Worm (Caenorhabditis elegans) whole organism, late embryonic: ENCODE data around the gene C09E7.8.

Source experiments
- C38D4.7 ChIP-seq: fragments of 200-800 bp; sonication (Bioruptor generic); optimal IDR thresholded peaks from 2 replicates; lab custom pipeline; 2018; ENCODE audit warnings: mild to moderate bottlenecking, missing genetic modification characterization, moderate library complexity, missing compliant biosample characterization
- F13H6.1 ChIP-seq: sonication (generic microtip); optimal IDR thresholded peaks from 2 replicates; lab custom pipeline; 2016; ENCODE audit warnings: missing genetic modification characterization, missing compliant biosample characterization
- ama-1 ChIP-seq: fragments of 150-350 bp; optimal IDR thresholded peaks from 2 replicates; lab custom pipeline; 2014
- ceh-14 ChIP-seq: sonication (generic microtip); optimal IDR thresholded peaks from 2 replicates; lab custom pipeline; 2016; ENCODE audit warnings: missing genotype, missing genetic modification characterization, missing compliant biosample characterization
- ceh-18 ChIP-seq: sonication (generic microtip); optimal IDR thresholded peaks from 2 replicates; lab custom pipeline; 2016; ENCODE audit warnings: missing genetic modification characterization, missing compliant biosample characterization
- ceh-19 ChIP-seq: fragments of 200-800 bp; sonication (Bioruptor generic); optimal IDR thresholded peaks from 2 replicates; lab custom pipeline; 2018; ENCODE audit warnings: mild to moderate bottlenecking, missing genetic modification characterization, missing compliant biosample characterization
- ceh-2 ChIP-seq: sonication (generic microtip); optimal IDR thresholded peaks from 2 replicates; lab custom pipeline; 2016; ENCODE audit warnings: missing genotype, missing genetic modification characterization, missing compliant biosample characterization
- ceh-22 ChIP-seq: sonication (generic microtip); optimal IDR thresholded peaks from 2 replicates; lab custom pipeline; 2017; ENCODE audit warnings: missing biosample characterization, missing genetic modification characterization
- ceh-24 ChIP-seq: sonication (generic microtip); optimal IDR thresholded peaks from 2 replicates; lab custom pipeline; 2016; ENCODE audit warnings: mild to moderate bottlenecking, missing genetic modification characterization, missing compliant biosample characterization
- ceh-31 ChIP-seq: sonication (generic microtip); optimal IDR thresholded peaks from 2 replicates; lab custom pipeline; 2016; ENCODE audit warnings: missing genetic modification characterization, missing compliant biosample characterization
- ceh-34 ChIP-seq: sonication (generic microtip); optimal IDR thresholded peaks from 2 replicates; lab custom pipeline; 2016; ENCODE audit warnings: mild to moderate bottlenecking, missing genetic modification characterization, missing compliant biosample characterization
- ceh-45 ChIP-seq: fragments of 200-800 bp; sonication (Bioruptor generic); IDR thresholded peaks from 2 replicates; pipeline ENCODE4 v1.3.6; 2022; ENCODE audit warnings: missing genetic modification reagents, missing genetic modification characterization, missing compliant biosample characterization
- ceh-6 ChIP-seq: fragments of 200-800 bp; sonication (Bioruptor generic); optimal IDR thresholded peaks from 2 replicates; lab custom pipeline; 2018; ENCODE audit warnings: mild to moderate bottlenecking, missing genetic modification characterization, missing compliant biosample characterization
- ceh-9 ChIP-seq: sonication (generic microtip); optimal IDR thresholded peaks from 2 replicates; lab custom pipeline; 2016; ENCODE audit warnings: mild to moderate bottlenecking, missing genetic modification characterization, inconsistent platforms, missing compliant biosample characterization
- dmd-4 ChIP-seq: sonication (generic microtip); optimal IDR thresholded peaks from 2 replicates; lab custom pipeline; 2016; ENCODE audit warnings: borderline replicate concordance, missing genetic modification characterization, missing compliant biosample characterization
- ets-4 ChIP-seq: sonication (generic microtip); optimal IDR thresholded peaks from 2 replicates; lab custom pipeline; 2016; ENCODE audit warnings: missing genetic modification characterization, missing compliant biosample characterization
- fkh-6 ChIP-seq: sonication (generic microtip); optimal IDR thresholded peaks from 2 replicates; lab custom pipeline; 2016; ENCODE audit warnings: missing genetic modification characterization, missing compliant biosample characterization
- hlh-15 ChIP-seq: sonication (generic microtip); optimal IDR thresholded peaks from 2 replicates; lab custom pipeline; 2016; ENCODE audit warnings: missing genetic modification characterization, missing compliant biosample characterization
- hlh-30 ChIP-seq: sonication (generic microtip); optimal IDR thresholded peaks from 2 replicates; lab custom pipeline; 2017; ENCODE audit warnings: antibody characterized with exemption, missing genetic modification characterization, missing compliant biosample characterization; ENCODE audit not compliant: insufficient read depth
- hlh-6 ChIP-seq: sonication (generic microtip); optimal IDR thresholded peaks from 2 replicates; lab custom pipeline; 2016; ENCODE audit warnings: missing genotype, missing genetic modification characterization, missing compliant biosample characterization
- hlh-8 ChIP-seq: sonication (generic microtip); optimal IDR thresholded peaks from 2 replicates; lab custom pipeline; 2016; ENCODE audit warnings: missing genotype, missing genetic modification characterization, missing compliant biosample characterization
- madf-2 ChIP-seq: sonication (generic microtip); optimal IDR thresholded peaks from 2 replicates; lab custom pipeline; 2017; ENCODE audit warnings: missing genetic modification characterization, missing compliant biosample characterization
- nfya-1 ChIP-seq: sonication (generic microtip); optimal IDR thresholded peaks from 2 replicates; lab custom pipeline; 2017; ENCODE audit warnings: missing genetic modification characterization, mild to moderate bottlenecking, missing compliant biosample characterization, antibody characterized with exemption, moderate library complexity
- nhr-11 ChIP-seq: fragments of 150-350 bp; optimal IDR thresholded peaks from 2 replicates; lab custom pipeline; 2014; ENCODE audit warnings: missing biosample characterization, missing genetic modification characterization
- odd-2 ChIP-seq: sonication (generic microtip); optimal IDR thresholded peaks from 2 replicates; lab custom pipeline; 2017; ENCODE audit warnings: antibody characterized with exemption, mild to moderate bottlenecking, missing genetic modification characterization, missing compliant biosample characterization
- pat-9 ChIP-seq: fragments of 200-800 bp; sonication (Bioruptor generic); optimal IDR thresholded peaks from 2 replicates; lab custom pipeline; 2018; ENCODE audit warnings: mild to moderate bottlenecking, missing genetic modification characterization, moderate library complexity, missing compliant biosample characterization
- pax-1 ChIP-seq: fragments of 150-350 bp; optimal IDR thresholded peaks from 2 replicates; lab custom pipeline; 2014; ENCODE audit warnings: missing biosample characterization, missing genetic modification characterization
- pqm-1 ChIP-seq: sonication (generic microtip); optimal IDR thresholded peaks from 2 replicates; lab custom pipeline; 2016; ENCODE audit warnings: missing genetic modification characterization, missing compliant biosample characterization
- pros-1 ChIP-seq: fragments of 150-350 bp; optimal IDR thresholded peaks from 2 replicates; lab custom pipeline; 2014; ENCODE audit warnings: missing biosample characterization, missing genetic modification reagents, missing genetic modification characterization
- ref-2 ChIP-seq: sonication (generic microtip); optimal IDR thresholded peaks from 2 replicates; lab custom pipeline; 2016; ENCODE audit warnings: missing genetic modification characterization, missing compliant biosample characterization
- rnt-1 ChIP-seq: sonication (generic microtip); optimal IDR thresholded peaks from 2 replicates; lab custom pipeline; 2016; ENCODE audit warnings: missing genetic modification characterization, missing compliant biosample characterization
- sox-2 ChIP-seq: fragments of 200-800 bp; sonication (Bioruptor generic); IDR thresholded peaks from 2 replicates; pipeline ENCODE4 v1.3.6; 2022; ENCODE audit warnings: missing genetic modification reagents, missing genetic modification characterization, missing compliant biosample characterization
- syd-9 ChIP-seq: sonication (generic microtip); optimal IDR thresholded peaks from 2 replicates; lab custom pipeline; 2016; ENCODE audit warnings: mild to moderate bottlenecking, missing genetic modification characterization, moderate library complexity, missing compliant biosample characterization
- tbx-2 ChIP-seq: sonication (generic microtip); optimal IDR thresholded peaks from 2 replicates; lab custom pipeline; 2016; ENCODE audit warnings: missing genetic modification characterization, missing compliant biosample characterization
- tbx-7 ChIP-seq: sonication (generic microtip); optimal IDR thresholded peaks from 2 replicates; lab custom pipeline; 2016; ENCODE audit warnings: missing genotype, missing genetic modification characterization, missing compliant biosample characterization
- unc-3 ChIP-seq, 2 experiments: fragments of 200-800 bp in 1 of 2; sonication (Bioruptor generic) in 1 of 2; sonication (generic microtip) in 1 of 2; conservative IDR thresholded peaks in 1 of 2; optimal IDR thresholded peaks in 1 of 2; 2 replicates each; pipeline versions ENCODE4 v1.3.6 to Lab custom; 2016 to 2022; ENCODE audit warnings: missing compliant biosample characterization in 2 of 2, missing genetic modification characterization in 2 of 2, missing genetic modification reagents in 1 of 2
- unc-42 ChIP-seq: sonication (generic microtip); optimal IDR thresholded peaks from 2 replicates; lab custom pipeline; 2016; ENCODE audit warnings: missing genotype, missing genetic modification characterization, missing compliant biosample characterization
- unc-55 ChIP-seq: sonication (generic microtip); optimal IDR thresholded peaks from 2 replicates; lab custom pipeline; 2017; ENCODE audit warnings: missing biosample characterization, missing genetic modification reagents, missing genetic modification characterization
- unc-86 ChIP-seq: sonication (generic microtip); optimal IDR thresholded peaks from 2 replicates; lab custom pipeline; 2016; ENCODE audit warnings: missing genetic modification characterization, missing compliant biosample characterization
- ztf-16 ChIP-seq: sonication (generic microtip); optimal IDR thresholded peaks from 2 replicates; lab custom pipeline; 2017; ENCODE audit warnings: missing genetic modification characterization, missing compliant biosample characterization

The C09E7.8 gene

ce11 chrIII:6606641-6607040 lies 48.3 kb upstream of the C09E7.8 start:
- no peak for TF ChIP-seq ama-1 (lab: Kevin White, UChicago)
- no peak for TF ChIP-seq ceh-14 (tag; lab: Kevin White, UChicago)
- TF ChIP-seq ztf-16 (tag; lab: Kevin White, UChicago) = no peak
- TF ChIP-seq ets-4 (tag; lab: Kevin White, UChicago) = no peak
- no peak for TF ChIP-seq ceh-45 (GFP tag; lab: Robert Waterston, UW)
- no peak for TF ChIP-seq ceh-9 (tag; lab: Kevin White, UChicago)
- TF ChIP-seq madf-2 = no peak
- no peak for TF ChIP-seq unc-3 (GFP tag; conservative IDR thresholded peaks at IDR 0.05; lab: Robert Waterston, UW)
- TF ChIP-seq unc-3 (tag; optimal IDR thresholded peaks at IDR 0.05; lab: Kevin White, UChicago) = no peak
- TF ChIP-seq ceh-6 = no peak
- TF ChIP-seq C38D4.7 (GFP tag; lab: Kevin White, UChicago) = no peak
- TF ChIP-seq tbx-7 (tag; lab: Kevin White, UChicago) = no peak
- TF ChIP-seq F13H6.1 (tag; lab: Kevin White, UChicago) = no peak
- no peak for TF ChIP-seq syd-9 (tag; lab: Kevin White, UChicago)
- TF ChIP-seq unc-86 = no peak
- no peak for TF ChIP-seq rnt-1 (tag; lab: Kevin White, UChicago)
- no peak for TF ChIP-seq sox-2 (GFP tag; lab: Robert Waterston, UW)

- TF ChIP-seq ceh-31 (tag; lab: Kevin White, UChicago) = peak; percentile 13
- no peak for TF ChIP-seq ceh-22
- TF ChIP-seq nfya-1 (tag; lab: Kevin White, UChicago) = peak; percentile 80
- TF ChIP-seq hlh-30 (tag; lab: Kevin White, UChicago) = peak; percentile 61
- no peak for TF ChIP-seq ceh-6
- peak; percentile 17 for TF ChIP-seq ceh-14 (tag; lab: Kevin White, UChicago)
- TF ChIP-seq C38D4.7 (GFP tag; lab: Kevin White, UChicago) = no peak
- TF ChIP-seq pros-1 (tag; lab: Kevin White, UChicago) = no peak
- peak; percentile 26 for TF ChIP-seq ref-2 (tag; lab: Kevin White, UChicago)
- TF ChIP-seq tbx-7 (tag; lab: Kevin White, UChicago) = no peak
- no peak for TF ChIP-seq ceh-45 (GFP tag; lab: Robert Waterston, UW)
- peak; percentile 80 for TF ChIP-seq unc-55
- TF ChIP-seq hlh-8 = no peak
- TF ChIP-seq ceh-18 (tag; lab: Kevin White, UChicago) = peak; percentile 11
- peak; percentile 3 for TF ChIP-seq tbx-2 (tag; lab: Kevin White, UChicago)
- TF ChIP-seq dmd-4 = no peak
- no peak for TF ChIP-seq ama-1 (lab: Kevin White, UChicago)
- TF ChIP-seq nhr-11 = no peak
- no peak for TF ChIP-seq pqm-1 (tag; lab: Kevin White, UChicago)
- peak; percentile 27 for TF ChIP-seq unc-42 (tag; lab: Kevin White, UChicago)
- no peak for TF ChIP-seq ceh-2 (tag; lab: Kevin White, UChicago)
Measured at ce11 chrIII:6606022-6606467, 47.7 kb upstream of the C09E7.8 start.

- TF ChIP-seq pax-1 (tag; lab: Kevin White, UChicago) = no peak
- TF ChIP-seq unc-55 = peak; percentile 46
- TF ChIP-seq hlh-15 (tag; lab: Kevin White, UChicago) = no peak
- peak; percentile 8 for TF ChIP-seq nfya-1 (tag; lab: Kevin White, UChicago)
- TF ChIP-seq sox-2 (GFP tag; lab: Robert Waterston, UW) = peak; percentile 4; the same call in 1 of the 2 replicates
- TF ChIP-seq odd-2 (tag; lab: Kevin White, UChicago) = no peak
- no peak for TF ChIP-seq pat-9 (tag; lab: Kevin White, UChicago)
Measured at ce11 chrIII:6605442-6605992, 47.1 kb upstream of the C09E7.8 start.

- TF ChIP-seq ceh-34 (tag; lab: Kevin White, UChicago) (no peak), ceh-45 (GFP tag; lab: Robert Waterston, UW) (no peak), nhr-11 (no peak), ceh-19 (no peak), ets-4 (tag; lab: Kevin White, UChicago) (no peak), ceh-24 (tag; lab: Kevin White, UChicago) (no peak), ceh-9 (tag; lab: Kevin White, UChicago) (no peak), ceh-2 (tag; lab: Kevin White, UChicago) (no peak), fkh-6 (tag; lab: Kevin White, UChicago) (no peak), ceh-6 (no peak), hlh-6 (tag; lab: Kevin White, UChicago) (no peak)
- TF ChIP-seq, all 69 proteins: peak for 0
Measured at ce11 chrIII:6604317-6604716, 45.9 kb upstream of the C09E7.8 start.
